Worm (Caenorhabditis elegans): Measurements from ENCODE around the gene tbh-1.

DNA sequence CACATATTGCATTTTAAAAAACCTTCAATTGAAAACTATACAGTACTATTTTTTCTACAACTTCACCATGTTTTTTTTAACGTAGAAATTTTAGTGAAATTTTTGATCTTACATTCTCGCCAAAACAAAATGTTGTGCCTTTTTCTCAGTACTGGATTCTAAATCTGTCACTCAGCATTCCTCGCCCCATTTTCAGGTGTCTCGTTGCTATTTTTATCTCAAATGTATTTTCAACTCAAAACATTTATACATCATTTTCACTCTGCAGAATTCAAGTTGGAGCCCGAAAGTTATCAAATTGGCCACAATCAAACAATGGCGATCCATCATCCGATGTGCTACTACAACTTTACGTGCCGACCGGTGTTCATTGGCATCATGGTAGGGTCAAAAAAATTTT lies 38.7 kb downstream of the tbh-1 start, which contains the start of gene sprr-1:
- TF ChIP-seq sea-1 (GFP tag; conservative IDR thresholded peaks at IDR 0.05): no peak
- TF ChIP-seq aly-1 (tag; optimal IDR thresholded peaks at IDR 0.05): no peak
- no peak for TF ChIP-seq ceh-36 (tag; optimal IDR thresholded peaks at IDR 0.05)
- TF ChIP-seq scrt-1 (GFP tag; IDR thresholded peaks at IDR 0.05): no peak
- no peak for TF ChIP-seq tra-4 (tag; optimal IDR thresholded peaks at IDR 0.05)
- TF ChIP-seq ama-1 (optimal IDR thresholded peaks at IDR 0.05): no peak
- no peak for TF ChIP-seq tbx-37 (GFP tag; conservative IDR thresholded peaks at IDR 0.05)
- no peak for TF ChIP-seq pes-1 (GFP tag; IDR thresholded peaks at IDR 0.05)
- no peak for TF ChIP-seq hmg-4 (GFP tag; optimal IDR thresholded peaks at IDR 0.05)
- TF ChIP-seq hmbx-1 (tag; optimal IDR thresholded peaks at IDR 0.05): no peak
- no peak for TF ChIP-seq hnd-1 (tag; optimal IDR thresholded peaks at IDR 0.05)
